Fruit fly (Drosophila melanogaster) S2 (cell line): ENCODE measurements around the gene EAChm.

Experiments used
- CG8478 ChIP-seq: fragments of >200 bp; optimal IDR thresholded peaks from 2 replicates; lab custom pipeline; 2018
- CTCF ChIP-seq, 2 experiments: fragments of >200 bp; optimal IDR thresholded peaks; 2 replicates each; lab custom pipeline; 2018

- TF ChIP-seq CG8478 (lab: Kevin White, UChicago) (no peak), CTCF (optimal IDR thresholded peaks at IDR 0.05; lab: Kevin White, UChicago) (no peak)
Measured at dm6 chr3L:15009681-15010080, 44.9 kb upstream of the EAChm start.
